Worm (Caenorhabditis elegans) whole organism, L4 larva: Measurements from ENCODE around the gene pph-1.

Source experiments
- F10B5.3 ChIP-seq: sonication (generic microtip); optimal IDR thresholded peaks from 2 replicates; lab custom pipeline; 2016; ENCODE audit warnings: mild to moderate bottlenecking, missing genetic modification characterization, missing compliant biosample characterization
- F37D6.2 ChIP-seq: sonication (generic microtip); optimal IDR thresholded peaks from 2 replicates; lab custom pipeline; 2016; ENCODE audit warnings: mild to moderate bottlenecking, missing genetic modification characterization, missing compliant biosample characterization
- Y105C5A.15 ChIP-seq: fragments of 200-800 bp; sonication (Bioruptor generic); IDR thresholded peaks from 2 replicates; pipeline ENCODE4 v1.3.6; 2022; ENCODE audit warnings: missing genetic modification characterization, missing compliant biosample characterization
- Y75B8A.6 ChIP-seq: fragments of 200-800 bp; sonication (Bioruptor generic); IDR thresholded peaks from 2 replicates; pipeline ENCODE4 v1.3.6; 2022; ENCODE audit warnings: missing genetic modification reagents, missing genetic modification characterization, missing compliant biosample characterization
- aly-2 ChIP-seq: sonication (generic microtip); optimal IDR thresholded peaks from 2 replicates; lab custom pipeline; 2018; ENCODE audit warnings: missing biosample characterization, missing genetic modification characterization
- arid-1 ChIP-seq: fragments of 200-800 bp; sonication (Bioruptor generic); conservative IDR thresholded peaks from 2 replicates; pipeline ENCODE4 v1.3.6; 2022; ENCODE audit warnings: missing genetic modification reagents, missing genetic modification characterization, missing compliant biosample characterization
- attf-4 ChIP-seq: sonication (generic microtip); optimal IDR thresholded peaks from 3 replicates; lab custom pipeline; 2017; ENCODE audit warnings: missing biosample characterization, missing genetic modification characterization
- ceh-32 ChIP-seq: sonication (generic microtip); optimal IDR thresholded peaks from 2 replicates; lab custom pipeline; 2016; ENCODE audit warnings: mild to moderate bottlenecking, missing genetic modification characterization, missing compliant biosample characterization; ENCODE audit not compliant: poor library complexity
- ceh-44 ChIP-seq: fragments of 200-800 bp; sonication (Bioruptor generic); IDR thresholded peaks from 2 replicates; pipeline ENCODE4 v1.3.6; 2022; ENCODE audit warnings: missing genetic modification reagents, missing genetic modification characterization, missing compliant biosample characterization
- ctbp-1 ChIP-seq: fragments of 200-800 bp; sonication (Bioruptor generic); IDR thresholded peaks from 2 replicates; pipeline ENCODE4 v1.3.6; 2022; ENCODE audit warnings: missing genetic modification reagents, missing genetic modification characterization, missing compliant biosample characterization
- daf-8 ChIP-seq: fragments of 200-800 bp; sonication (Bioruptor generic); IDR thresholded peaks from 2 replicates; pipeline ENCODE4 v1.3.6; 2022; ENCODE audit warnings: missing genetic modification characterization, missing compliant biosample characterization
- duxl-1 ChIP-seq: sonication (generic microtip); optimal IDR thresholded peaks from 2 replicates; lab custom pipeline; 2016; ENCODE audit warnings: mild to moderate bottlenecking, missing genetic modification characterization, moderate library complexity, missing compliant biosample characterization; ENCODE audit not compliant: poor library complexity
- dve-1 ChIP-seq: sonication (generic microtip); optimal IDR thresholded peaks from 2 replicates; lab custom pipeline; 2017; ENCODE audit warnings: antibody characterized with exemption, mild to moderate bottlenecking, missing genetic modification characterization, missing compliant biosample characterization; ENCODE audit not compliant: insufficient read depth
- jun-1 ChIP-seq: fragments of 150-350 bp; optimal IDR thresholded peaks from 2 replicates; lab custom pipeline; 2014; ENCODE audit warnings: missing biosample characterization, missing genetic modification reagents, missing genetic modification characterization
- lim-7 ChIP-seq: fragments of 200-800 bp; sonication (Bioruptor generic); IDR thresholded peaks from 2 replicates; pipeline ENCODE4 v1.3.6; 2022; ENCODE audit warnings: missing genetic modification characterization, missing compliant biosample characterization
- lin-39 ChIP-seq: fragments of 150-350 bp; optimal IDR thresholded peaks from 2 replicates; lab custom pipeline; 2014; ENCODE audit warnings: missing biosample characterization, missing genetic modification reagents, missing genetic modification characterization
- lir-3 ChIP-seq: sonication (generic microtip); optimal IDR thresholded peaks from 2 replicates; lab custom pipeline; 2016; ENCODE audit warnings: mild to moderate bottlenecking, missing genetic modification characterization, missing compliant biosample characterization
- lsy-2 ChIP-seq, 2 experiments: fragments of 150-350 bp in 1 of 2; sonication (generic microtip) in 1 of 2; optimal IDR thresholded peaks; 2 replicates each; lab custom pipeline; 2014 to 2017; ENCODE audit warnings: missing biosample characterization in 2 of 2, missing genetic modification characterization in 2 of 2
- mdt-29 ChIP-seq: fragments of 200-800 bp; sonication (Bioruptor generic); IDR thresholded peaks from 2 replicates; pipeline ENCODE4 v1.3.6; 2022; ENCODE audit warnings: missing genetic modification reagents, missing genetic modification characterization, missing compliant biosample characterization
- mep-1 ChIP-seq: fragments of 150-350 bp; sonication (generic microtip); optimal IDR thresholded peaks from 3 replicates; lab custom pipeline; 2014; ENCODE audit warnings: missing biosample characterization, missing genetic modification characterization
- mxl-2 ChIP-seq: fragments of 200-800 bp; sonication (Bioruptor generic); conservative IDR thresholded peaks from 2 replicates; pipeline ENCODE4 v1.3.6; 2022; ENCODE audit warnings: missing genetic modification reagents, missing genetic modification characterization, missing compliant biosample characterization
- nhr-102 ChIP-seq: sonication (generic microtip); optimal IDR thresholded peaks from 2 replicates; lab custom pipeline; 2016; ENCODE audit warnings: mild to moderate bottlenecking, missing genetic modification characterization, moderate library complexity, missing compliant biosample characterization
- nhr-11 ChIP-seq: fragments of 150-350 bp; optimal IDR thresholded peaks from 2 replicates; lab custom pipeline; 2014; ENCODE audit warnings: missing biosample characterization, missing genetic modification characterization
- nhr-41 ChIP-seq: fragments of 200-800 bp; sonication (Bioruptor generic); IDR thresholded peaks from 2 replicates; pipeline ENCODE4 v1.3.6; 2022; ENCODE audit warnings: missing genetic modification reagents, missing genetic modification characterization, missing compliant biosample characterization
- nhr-6 ChIP-seq: fragments of 150-350 bp; optimal IDR thresholded peaks from 2 replicates; lab custom pipeline; 2014; ENCODE audit warnings: missing biosample characterization, missing genetic modification characterization
- nhr-76 ChIP-seq: fragments of 150-350 bp; optimal IDR thresholded peaks from 2 replicates; lab custom pipeline; 2014; ENCODE audit warnings: missing biosample characterization, missing genetic modification characterization
- pqm-1 ChIP-seq: sonication (generic microtip); optimal IDR thresholded peaks from 2 replicates; lab custom pipeline; 2017; ENCODE audit warnings: missing biosample characterization, missing genetic modification characterization
- saeg-2 ChIP-seq: fragments of 200-800 bp; sonication (Bioruptor generic); IDR thresholded peaks from 2 replicates; pipeline ENCODE4 v1.3.6; 2022; ENCODE audit warnings: missing genetic modification reagents, missing genetic modification characterization, missing compliant biosample characterization
- sdz-12 ChIP-seq: fragments of 200-800 bp; sonication (Bioruptor generic); optimal IDR thresholded peaks from 2 replicates; lab custom pipeline; 2018; ENCODE audit warnings: mild to moderate bottlenecking, missing genetic modification characterization, missing compliant biosample characterization
- spr-3 ChIP-seq: fragments of 200-800 bp; sonication (Bioruptor generic); optimal IDR thresholded peaks from 2 replicates; lab custom pipeline; 2018; ENCODE audit warnings: mild to moderate bottlenecking, missing genetic modification characterization, missing compliant biosample characterization
- tag-97 ChIP-seq: fragments of 200-800 bp; sonication (Bioruptor generic); IDR thresholded peaks from 2 replicates; pipeline ENCODE4 v1.3.6; 2022; ENCODE audit warnings: missing genetic modification characterization, missing compliant biosample characterization
- unc-130 ChIP-seq: sonication (generic microtip); optimal IDR thresholded peaks from 2 replicates; lab custom pipeline; 2016; ENCODE audit warnings: missing genetic modification reagents, missing genetic modification characterization, missing compliant biosample characterization
- vab-7 ChIP-seq: fragments of 200-800 bp; sonication (Bioruptor generic); IDR thresholded peaks from 2 replicates; pipeline ENCODE4 v1.3.6; 2022; ENCODE audit warnings: missing genetic modification reagents, missing genetic modification characterization, missing compliant biosample characterization
- zfp-3 ChIP-seq: fragments of 200-800 bp; sonication (Bioruptor generic); conservative IDR thresholded peaks from 2 replicates; pipeline ENCODE4 v1.3.6; 2022; ENCODE audit warnings: missing genetic modification reagents, missing genetic modification characterization, missing compliant biosample characterization
- zip-11 ChIP-seq: fragments of 200-800 bp; sonication (Bioruptor generic); IDR thresholded peaks from 2 replicates; pipeline ENCODE4 v1.3.6; 2022; ENCODE audit warnings: missing genetic modification characterization, missing compliant biosample characterization
- ztf-11 ChIP-seq: fragments of 150-350 bp; optimal IDR thresholded peaks from 2 replicates; lab custom pipeline; 2014; ENCODE audit warnings: missing biosample characterization, missing genetic modification characterization
- ztf-7 ChIP-seq: fragments of 150-350 bp; optimal IDR thresholded peaks from 2 replicates; lab custom pipeline; 2014; ENCODE audit warnings: missing biosample characterization, missing genetic modification characterization

pph-1 gene

DNA sequence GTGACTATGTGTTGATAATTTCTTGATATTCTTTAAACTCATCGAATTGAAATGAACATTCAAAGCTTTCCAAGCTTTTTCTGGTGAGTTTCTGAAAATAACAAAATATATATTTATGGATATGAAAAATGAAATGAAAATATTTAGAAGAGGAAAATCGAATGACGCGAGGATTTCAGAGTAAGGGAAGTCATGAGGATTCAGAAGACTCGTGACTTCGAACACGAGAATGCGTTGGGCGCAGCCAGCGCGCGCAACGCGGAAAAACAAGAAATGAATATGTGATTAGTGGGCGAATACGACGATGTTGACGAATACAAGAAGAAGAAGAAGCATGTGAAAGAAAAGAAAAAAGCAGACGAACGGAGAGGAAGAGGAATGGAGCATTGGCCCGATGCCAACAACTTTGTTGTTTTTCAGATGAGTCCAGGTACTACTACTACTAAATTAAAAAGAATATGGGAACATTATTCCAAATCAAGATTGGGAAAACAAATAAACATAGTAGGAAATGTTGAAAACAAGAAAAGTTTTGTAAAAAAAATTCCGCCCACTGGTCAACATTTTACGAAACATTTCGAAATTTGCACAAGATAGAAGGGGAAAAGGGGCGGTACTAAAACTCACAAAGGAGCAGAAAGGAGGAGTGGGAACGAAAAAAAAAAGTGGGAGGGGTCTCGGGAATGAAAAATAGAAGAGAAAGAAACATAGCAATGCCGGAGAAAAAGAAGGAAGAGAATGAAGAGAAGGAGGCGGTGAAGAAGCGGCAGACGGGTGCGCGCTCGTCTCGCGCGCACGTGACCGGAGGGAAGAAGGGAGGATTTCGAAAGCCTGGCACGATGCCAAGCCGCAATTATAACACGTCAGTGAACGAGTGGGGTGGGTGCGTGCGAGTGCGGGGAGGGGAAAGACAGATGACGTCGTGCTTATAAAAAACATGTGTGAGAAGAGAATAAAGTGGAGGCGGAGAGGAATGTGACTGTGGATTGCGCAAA lies 13.1 kb downstream of the pph-1 start (continued):
- TF ChIP-seq aly-2 (tag; lab: Kevin White, UChicago) (no peak), zip-11 (GFP tag; lab: Robert Waterston, UW) (no peak), lsy-2 (tag; optimal IDR thresholded peaks at IDR 0.05; lab: Kevin White, UChicago) (peak; percentile 69 to 90), F10B5.3 (tag; lab: Kevin White, UChicago) (no peak), dve-1 (peak; percentile 91), ztf-11 (tag; lab: Kevin White, UChicago) (no peak), F37D6.2 (peak; percentile 78), spr-3 (GFP tag; lab: Kevin White, UChicago) (peak; percentile 62), duxl-1 (tag; lab: Kevin White, UChicago) (no peak), ceh-32 (tag; lab: Kevin White, UChicago) (peak; percentile 71), lim-7 (GFP tag; lab: Robert Waterston, UW) (0 out of 2 replicates have a peak, but pooled peaks have one; percentile 36), ceh-44 (no peak), ctbp-1 (GFP tag; lab: Robert Waterston, UW) (peak; percentile 99), mdt-29 (GFP tag; lab: Robert Waterston, UW) (peak; percentile 69), saeg-2 (GFP tag; lab: Robert Waterston, UW) (peak; percentile 92), nhr-11 (tag; lab: Kevin White, UChicago) (peak; percentile 90), lir-3 (tag; lab: Kevin White, UChicago) (no peak), vab-7 (GFP tag; lab: Robert Waterston, UW) (peak; percentile 90), mxl-2 (peak; percentile 86), nhr-6 (tag; lab: Kevin White, UChicago) (no peak), zfp-3 (GFP tag; lab: Robert Waterston, UW) (peak; percentile 66; the same call in 1 of the 2 replicates), sdz-12 (GFP tag; lab: Kevin White, UChicago) (no peak), daf-8 (GFP tag; lab: Robert Waterston, UW) (no peak), arid-1 (GFP tag; lab: Robert Waterston, UW) (peak; percentile 75), unc-130 (no peak), lin-39 (tag; lab: Kevin White, UChicago) (no peak), attf-4 (tag; lab: Kevin White, UChicago) (no peak), nhr-76 (tag; lab: Kevin White, UChicago) (no peak), Y105C5A.15 (GFP tag; lab: Robert Waterston, UW) (no peak), tag-97 (no peak), nhr-102 (tag; lab: Kevin White, UChicago) (peak; percentile 56), pqm-1 (tag; lab: Kevin White, UChicago) (no peak), Y75B8A.6 (GFP tag; lab: Robert Waterston, UW) (no peak), ztf-7 (tag; lab: Kevin White, UChicago) (no peak), mep-1 (peak; percentile 95), jun-1 (tag; lab: Kevin White, UChicago) (peak; percentile 31), nhr-41 (GFP tag; lab: Robert Waterston, UW) (peak; percentile 85)
- TF ChIP-seq, all 104 proteins: peak for 61
